Worm (Caenorhabditis elegans) whole organism, L2 larva: ENCODE measurements around the gene ddx-17.

Experiments
- aly-2 ChIP-seq: fragments of 150-350 bp; optimal IDR thresholded peaks from 2 replicates; lab custom pipeline; 2014; ENCODE audit warnings: missing biosample characterization, missing genetic modification characterization
- ama-1 ChIP-seq: fragments of 150-350 bp; optimal IDR thresholded peaks from 2 replicates; lab custom pipeline; 2018; ENCODE audit warnings: inconsistent platforms
- ceh-82 ChIP-seq: fragments of 150-350 bp; optimal IDR thresholded peaks from 2 replicates; lab custom pipeline; 2014; ENCODE audit warnings: missing biosample characterization, missing genetic modification characterization
- lin-11 ChIP-seq: fragments of 150-350 bp; sonication (generic microtip); optimal IDR thresholded peaks from 2 replicates; lab custom pipeline; 2014; ENCODE audit warnings: missing biosample characterization, missing genetic modification characterization, inconsistent platforms, mixed read lengths
- mab-5 ChIP-seq: fragments of 150-350 bp; optimal IDR thresholded peaks from 2 replicates; lab custom pipeline; 2014; ENCODE audit warnings: missing biosample characterization, missing genetic modification characterization
- nhr-10 ChIP-seq: sonication (generic microtip); optimal IDR thresholded peaks from 2 replicates; lab custom pipeline; 2017; ENCODE audit warnings: missing biosample characterization, missing genetic modification characterization
- nhr-11 ChIP-seq: fragments of 150-350 bp; optimal IDR thresholded peaks from 2 replicates; lab custom pipeline; 2014; ENCODE audit warnings: missing biosample characterization, missing genetic modification characterization
- nhr-12 ChIP-seq: fragments of 150-350 bp; optimal IDR thresholded peaks from 2 replicates; lab custom pipeline; 2014; ENCODE audit warnings: missing biosample characterization, missing genetic modification characterization
- nhr-129 ChIP-seq: fragments of 150-350 bp; optimal IDR thresholded peaks from 2 replicates; lab custom pipeline; 2014; ENCODE audit warnings: missing biosample characterization, missing genetic modification characterization
- nhr-77 ChIP-seq: fragments of 150-350 bp; optimal IDR thresholded peaks from 2 replicates; lab custom pipeline; 2014; ENCODE audit warnings: missing biosample characterization, missing genetic modification characterization
- unc-39 ChIP-seq: fragments of 150-350 bp; optimal IDR thresholded peaks from 2 replicates; lab custom pipeline; 2014; ENCODE audit warnings: missing biosample characterization, missing genetic modification characterization
- unc-62 ChIP-seq: fragments of 150-350 bp; optimal IDR thresholded peaks from 2 replicates; lab custom pipeline; 2014; ENCODE audit warnings: missing biosample characterization, missing genetic modification reagents, missing genetic modification characterization

DNA sequence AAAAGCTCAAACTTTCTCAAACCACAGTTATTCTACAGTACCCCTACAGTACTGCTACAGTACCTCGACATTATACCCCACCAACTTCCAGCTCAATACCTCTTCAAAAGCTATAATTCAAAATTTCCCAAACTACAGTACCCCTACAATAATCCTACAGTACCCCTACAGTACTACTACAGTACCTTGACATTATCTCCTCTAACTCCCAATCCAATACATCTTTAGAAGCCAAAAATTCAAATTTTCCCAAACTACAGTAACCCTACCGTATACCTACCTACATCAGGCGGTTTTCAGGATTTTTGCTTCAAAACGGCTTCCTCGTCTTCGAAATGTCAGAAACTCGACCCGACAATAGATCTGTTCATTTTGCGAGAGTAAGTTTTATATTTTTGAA lies 45.7 kb upstream of the ddx-17 start, which contains the start of gene F58D12.3:
- TF ChIP-seq unc-62 (GFP tag; lab: Kevin White, UChicago) (no peak), ama-1 (lab: Kevin White, UChicago) (no peak), mab-5 (tag; lab: Kevin White, UChicago) (no peak), nhr-11 (tag; lab: Kevin White, UChicago) (no peak), aly-2 (tag; lab: Kevin White, UChicago) (no peak), nhr-10 (no peak), lin-11 (tag; lab: Kevin White, UChicago) (no peak), unc-39 (tag; lab: Kevin White, UChicago) (no peak), nhr-129 (tag; lab: Kevin White, UChicago) (no peak), nhr-77 (tag; lab: Kevin White, UChicago) (no peak), ceh-82 (no peak), nhr-12 (tag; lab: Kevin White, UChicago) (no peak)
